Worm (Caenorhabditis elegans): ENCODE measurements around the gene srxa-4.

DNA sequence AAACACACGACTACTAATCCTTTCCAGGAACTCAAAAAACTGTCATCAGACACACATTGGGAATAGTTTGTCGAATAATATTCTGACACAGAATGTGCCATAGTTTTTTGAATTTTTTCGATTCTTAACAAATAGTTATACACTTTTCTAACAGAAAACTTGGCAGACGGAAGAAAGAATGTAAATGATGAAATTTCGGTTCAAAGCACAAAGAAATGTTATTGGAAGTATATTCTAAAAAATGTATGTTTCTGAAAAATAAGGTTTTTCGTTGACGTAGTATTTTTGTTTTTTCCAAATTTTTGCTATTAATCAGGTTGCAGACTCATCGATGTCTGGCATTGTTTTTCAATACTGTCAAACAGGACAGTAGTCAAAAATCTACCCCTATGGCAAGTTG is 40.6 kb downstream of the srxa-4 start, which contains the start of gene srh-92:
- no peak for TF ChIP-seq ham-2 (GFP tag; optimal IDR thresholded peaks at IDR 0.05)
- no peak for TF ChIP-seq unc-39 (tag; optimal IDR thresholded peaks at IDR 0.05)
- no peak for TF ChIP-seq cnd-1 (tag; optimal IDR thresholded peaks at IDR 0.05)
- no peak for TF ChIP-seq unc-62 (GFP tag; optimal IDR thresholded peaks at IDR 0.05)
- no peak for TF ChIP-seq ceh-43 (GFP tag; optimal IDR thresholded peaks at IDR 0.05)
- TF ChIP-seq bed-3 (GFP tag; optimal IDR thresholded peaks at IDR 0.05) = no peak
- no peak for TF ChIP-seq blmp-1 (tag; optimal IDR thresholded peaks at IDR 0.05)
- no peak for TF ChIP-seq snpc-4 (tag; optimal IDR thresholded peaks at IDR 0.05)
- TF ChIP-seq nhr-28 (tag; optimal IDR thresholded peaks at IDR 0.05) = no peak
- TF ChIP-seq nhr-237 (tag; optimal IDR thresholded peaks at IDR 0.05) = no peak
- no peak for TF ChIP-seq ces-1 (GFP tag; optimal IDR thresholded peaks at IDR 0.05)
